Worm (Caenorhabditis elegans): ENCODE measurements around the gene vha-5.

The vha-5 gene

ce11 chrIV:8260848-8261638, 42.7 kb upstream of the vha-5 start, which contains the start of gene vit-6:
Gene vit-6 (plus strand): TSS chrIV:8261157.
- TF ChIP-seq ceh-2 (tag; optimal IDR thresholded peaks at IDR 0.05): no peak
- no peak for TF ChIP-seq dve-1 (tag; optimal IDR thresholded peaks at IDR 0.05)
- TF ChIP-seq tbx-2 (tag; optimal IDR thresholded peaks at IDR 0.05): no peak
- TF ChIP-seq lin-11 (tag; optimal IDR thresholded peaks at IDR 0.05): no peak
- TF ChIP-seq pat-9 (tag; optimal IDR thresholded peaks at IDR 0.05): no peak
- TF ChIP-seq pha-4 (tag; optimal IDR thresholded peaks at IDR 0.05): no peak

DNA sequence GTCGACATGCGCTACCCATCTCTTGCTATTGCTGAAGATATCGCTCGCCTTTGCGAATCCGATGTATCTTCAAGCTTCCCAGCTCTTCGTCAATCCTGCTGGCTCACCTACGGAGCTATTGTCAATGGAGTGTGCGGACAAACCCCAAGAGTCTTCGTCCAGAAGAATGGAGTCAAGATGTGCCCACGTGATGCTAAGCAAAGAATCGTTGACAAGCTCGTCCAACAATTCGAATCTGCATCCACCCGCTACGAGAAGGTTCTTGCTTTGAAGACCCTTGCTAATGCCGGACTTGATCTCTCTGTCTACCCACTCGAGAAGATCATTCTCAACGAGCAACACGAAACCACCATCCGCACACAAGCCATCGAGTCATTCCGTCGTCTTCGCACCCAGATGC, 41.1 kb upstream of the vha-5 start:
- no peak for TF ChIP-seq F13H6.1 (tag; optimal IDR thresholded peaks at IDR 0.05)

ce11 chrIV:8266024-8266949, 37.5 kb upstream of the vha-5 start:
- TF ChIP-seq pqm-1 (tag; optimal IDR thresholded peaks at IDR 0.05) (no peak), lim-6 (tag; optimal IDR thresholded peaks at IDR 0.05) (no peak), fax-1 (tag; optimal IDR thresholded peaks at IDR 0.05) (no peak), pros-1 (tag; optimal IDR thresholded peaks at IDR 0.05) (no peak), nhr-232 (tag; optimal IDR thresholded peaks at IDR 0.05) (no peak), elt-2 (tag; optimal IDR thresholded peaks at IDR 0.05) (no peak), sox-2 (GFP tag; IDR thresholded peaks at IDR 0.05) (no peak), dve-1 (tag; optimal IDR thresholded peaks at IDR 0.05) (no peak)

DNA sequence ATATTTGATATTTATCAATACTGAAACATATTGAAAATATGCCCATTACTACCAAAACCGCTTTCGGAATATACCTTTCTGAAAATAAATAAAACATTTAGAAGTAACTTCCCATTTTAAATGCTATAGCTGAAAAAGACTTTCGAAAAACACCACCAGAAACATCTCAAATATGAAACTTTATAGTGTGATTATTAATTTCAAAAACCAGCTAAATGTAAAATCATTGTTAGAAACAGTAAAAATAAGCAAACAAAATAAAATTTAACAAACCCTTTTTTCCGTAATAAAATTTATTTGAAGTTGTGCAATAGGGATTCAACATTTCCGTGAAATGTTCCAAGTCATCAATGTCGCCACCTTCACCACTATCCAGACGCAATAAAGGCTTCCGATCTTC, 35.7 kb upstream of the vha-5 start, which contains the start of the genes K07H8.5 and K07H8.8:
K07H8.5 (plus strand) TSS at position 301 of the 400 bp plus-strand sequence.
K07H8.8 (minus strand) TSS at position 389 of the 400 bp plus-strand sequence.
- no peak for TF ChIP-seq ceh-2 (tag; optimal IDR thresholded peaks at IDR 0.05)
- TF ChIP-seq dmd-4 (tag; optimal IDR thresholded peaks at IDR 0.05; ENCODE audit: borderline replicate concordance): no peak

- TF ChIP-seq ceh-31 (tag; optimal IDR thresholded peaks at IDR 0.05): no peak
- TF ChIP-seq ceh-6 (GFP tag; optimal IDR thresholded peaks at IDR 0.05): no peak
- no peak for TF ChIP-seq pax-1 (tag; optimal IDR thresholded peaks at IDR 0.05)
- no peak for TF ChIP-seq ceh-22 (tag; optimal IDR thresholded peaks at IDR 0.05)
- TF ChIP-seq ceh-48 (tag; optimal IDR thresholded peaks at IDR 0.05): no peak
- TF ChIP-seq pros-1 (tag; optimal IDR thresholded peaks at IDR 0.05): no peak
- TF ChIP-seq zip-5 (tag; optimal IDR thresholded peaks at IDR 0.05): no peak
- TF ChIP-seq K09A11.1 (tag; optimal IDR thresholded peaks at IDR 0.05; ENCODE audit: insufficient read depth): no peak
- TF ChIP-seq C38D4.7 (GFP tag; optimal IDR thresholded peaks at IDR 0.05): no peak
- no peak for TF ChIP-seq npax-4 (tag; optimal IDR thresholded peaks at IDR 0.05)
- no peak for TF ChIP-seq pha-4 (tag; optimal IDR thresholded peaks at IDR 0.05)
- no peak for TF ChIP-seq ets-4 (tag; optimal IDR thresholded peaks at IDR 0.05)
- no peak for TF ChIP-seq ama-1 (optimal IDR thresholded peaks at IDR 0.05)
- no peak for TF ChIP-seq fkh-6 (tag; optimal IDR thresholded peaks at IDR 0.05)
- no peak for TF ChIP-seq rnt-1 (tag; optimal IDR thresholded peaks at IDR 0.05)
- no peak for TF ChIP-seq fkh-10 (GFP tag; optimal IDR thresholded peaks at IDR 0.05)
- TF ChIP-seq eyg-1 (tag; optimal IDR thresholded peaks at IDR 0.05): no peak
- TF ChIP-seq ref-2 (tag; optimal IDR thresholded peaks at IDR 0.05): no peak
Measured at ce11 chrIV:8273334-8273733, 30.4 kb upstream of the vha-5 start.
